Worm (Caenorhabditis elegans): ENCODE measurements around the gene C45B11.9.

DNA sequence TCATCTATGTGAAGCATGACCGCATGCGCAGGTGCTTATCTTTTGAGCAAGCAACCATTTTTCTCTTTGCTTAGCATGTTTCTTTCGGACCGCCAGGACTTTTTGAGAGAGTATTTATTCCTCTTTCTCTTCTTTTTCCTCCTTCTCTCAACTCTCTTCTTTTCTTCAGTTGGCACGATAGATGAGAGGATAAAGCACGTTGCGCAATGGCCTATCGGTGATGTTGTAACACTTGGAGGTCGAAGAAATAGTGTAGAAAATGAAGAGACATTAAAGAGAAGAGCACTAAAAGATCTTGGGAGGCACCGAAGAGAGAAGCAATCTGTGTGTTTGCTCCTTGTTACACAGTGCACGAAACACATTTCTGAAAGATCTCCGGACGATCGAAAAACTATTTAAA, 43.6 kb downstream of the C45B11.9 start:
- TF ChIP-seq unc-86 (tag; optimal IDR thresholded peaks at IDR 0.05) (no peak), ztf-4 (tag; optimal IDR thresholded peaks at IDR 0.05) (no peak), ceh-82 (tag; optimal IDR thresholded peaks at IDR 0.05) (peak in 2 of 3 experiments; percentile 24 to 42), nhr-76 (tag; optimal IDR thresholded peaks at IDR 0.05) (no peak), lin-15B (tag; optimal IDR thresholded peaks at IDR 0.05) (no peak), fkh-10 (GFP tag; optimal IDR thresholded peaks at IDR 0.05) (no peak)
